Worm (Caenorhabditis elegans) whole organism, L1 larva: Measurements from ENCODE around the gene R05G6.10.

ENCODE experiments used
- dpl-1 ChIP-seq, 3 experiments: fragments of 150-350 bp in 2 of 3; sonication (generic microtip) in 1 of 3; optimal IDR thresholded peaks; 2 replicates each; lab custom pipeline; 2014 to 2017; ENCODE audit warnings: missing biosample characterization in 3 of 3, missing genetic modification characterization in 3 of 3, missing genetic modification reagents in 3 of 3
- elt-3 ChIP-seq, 6 experiments: fragments of 150-350 bp in 1 of 6; sonication (generic microtip); optimal IDR thresholded peaks; 2 replicates each; lab custom pipeline; 2017 to 2018; ENCODE audit warnings: missing biosample characterization in 6 of 6, missing genetic modification characterization in 6 of 6, inconsistent platforms in 1 of 6
- fos-1 ChIP-seq: fragments of 150-350 bp; optimal IDR thresholded peaks from 2 replicates; lab custom pipeline; 2014; ENCODE audit warnings: missing biosample characterization, missing genetic modification characterization
- hpl-2 ChIP-seq: fragments of 150-350 bp; optimal IDR thresholded peaks from 2 replicates; lab custom pipeline; 2014; ENCODE audit warnings: missing biosample characterization, missing genetic modification reagents, missing genetic modification characterization
- nhr-12 ChIP-seq: sonication (generic microtip); optimal IDR thresholded peaks from 2 replicates; lab custom pipeline; 2017; ENCODE audit warnings: missing biosample characterization, missing genetic modification characterization
- nhr-76 ChIP-seq: sonication (generic microtip); optimal IDR thresholded peaks from 2 replicates; lab custom pipeline; 2017; ENCODE audit warnings: missing biosample characterization, missing genetic modification characterization
- unc-62 ChIP-seq: fragments of 150-350 bp; optimal IDR thresholded peaks from 2 replicates; lab custom pipeline; 2014; ENCODE audit warnings: missing biosample characterization, missing genetic modification reagents, missing genetic modification characterization
- zag-1 ChIP-seq: fragments of 150-350 bp; optimal IDR thresholded peaks from 2 replicates; lab custom pipeline; 2014; ENCODE audit warnings: missing biosample characterization, missing genetic modification characterization

ce11 chrIV:7530226-7531070 is 11.9 kb downstream of the R05G6.10 start:
- TF ChIP-seq nhr-76 (tag; lab: Kevin White, UChicago) (no peak), zag-1 (tag; lab: Kevin White, UChicago) (no peak), elt-3 (tag; optimal IDR thresholded peaks at IDR 0.05; lab: Kevin White, UChicago) (peak in 3 of 6 experiments; percentile 2 to 59 (median 12)), dpl-1 (GFP tag; optimal IDR thresholded peaks at IDR 0.05; lab: Kevin White, UChicago) (no peak), unc-62 (no peak), fos-1 (tag; lab: Kevin White, UChicago) (no peak), hpl-2 (GFP tag; lab: Kevin White, UChicago) (no peak), nhr-12 (tag; lab: Kevin White, UChicago) (no peak)
